Worm (Caenorhabditis elegans) whole organism, L2 larva: ENCODE measurements around the gene F10D7.3.

ENCODE experiments used
- nhr-237 ChIP-seq: fragments of 150-350 bp; optimal IDR thresholded peaks from 2 replicates; lab custom pipeline; 2014; ENCODE audit warnings: missing biosample characterization, missing genetic modification characterization
- unc-62 ChIP-seq: fragments of 150-350 bp; optimal IDR thresholded peaks from 2 replicates; lab custom pipeline; 2014; ENCODE audit warnings: missing biosample characterization, missing genetic modification reagents, missing genetic modification characterization

DNA sequence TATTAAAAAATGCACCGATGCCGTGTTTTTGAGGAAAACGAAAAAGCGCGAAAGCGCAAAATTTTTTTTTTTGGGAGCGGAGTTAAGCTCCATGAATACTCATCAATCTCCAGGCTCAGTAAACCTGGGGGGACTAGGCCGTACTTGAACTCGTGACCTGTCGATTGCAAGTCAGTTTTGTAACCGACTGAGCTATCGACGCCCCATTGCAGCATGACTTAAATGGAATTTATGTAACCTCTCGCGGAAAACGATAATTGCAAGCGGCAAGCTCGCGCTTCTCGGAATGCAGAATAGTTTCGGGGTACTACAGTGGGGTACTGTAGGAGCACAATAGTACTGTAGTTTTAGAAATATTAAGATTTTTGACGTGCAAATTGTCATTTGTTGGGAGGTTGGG, 26.0 kb upstream of the F10D7.3 start:
- no peak for TF ChIP-seq unc-62 (GFP tag; lab: Kevin White, UChicago)
- no peak for TF ChIP-seq nhr-237 (tag; lab: Kevin White, UChicago)
